Worm (Caenorhabditis elegans): Measurements from ENCODE around the gene arrd-26.

DNA sequence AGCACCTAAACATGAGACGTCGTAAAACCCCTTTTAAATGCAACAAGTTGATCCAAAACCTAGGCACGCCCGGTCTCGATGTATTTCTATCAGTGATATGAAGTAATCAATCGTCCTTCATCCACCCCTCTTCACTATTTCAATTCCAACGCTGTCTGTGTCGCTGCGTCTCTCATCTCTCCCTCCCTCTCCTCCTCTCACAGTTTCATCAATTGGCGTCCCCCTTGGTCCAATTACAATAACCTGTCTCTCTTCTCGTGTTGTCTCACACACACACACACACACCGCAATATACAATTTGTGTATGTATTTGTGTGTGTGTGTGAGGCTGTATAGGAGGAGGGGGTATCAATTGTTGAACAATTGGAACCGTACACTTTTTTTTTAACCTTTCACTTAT, 17.2 kb downstream of the arrd-26 start:
- no peak for TF ChIP-seq nhr-237 (tag; optimal IDR thresholded peaks at IDR 0.05)
- no peak for TF ChIP-seq unc-62 (GFP tag; optimal IDR thresholded peaks at IDR 0.05)
- TF ChIP-seq flh-1 (GFP tag; optimal IDR thresholded peaks at IDR 0.05): no peak
- TF ChIP-seq snpc-4 (tag; optimal IDR thresholded peaks at IDR 0.05): no peak
- TF ChIP-seq elt-3 (tag; optimal IDR thresholded peaks at IDR 0.05): no peak
- TF ChIP-seq mab-5 (tag; optimal IDR thresholded peaks at IDR 0.05): no peak
- TF ChIP-seq unc-39 (tag; optimal IDR thresholded peaks at IDR 0.05): no peak
- TF ChIP-seq mep-1 (tag; optimal IDR thresholded peaks at IDR 0.05): no peak
- no peak for TF ChIP-seq pha-4 (tag; optimal IDR thresholded peaks at IDR 0.05)
- no peak for TF ChIP-seq lsy-2 (tag; optimal IDR thresholded peaks at IDR 0.05)
- no peak for TF ChIP-seq ztf-11 (tag; optimal IDR thresholded peaks at IDR 0.05)
- no peak for TF ChIP-seq unc-120 (tag; optimal IDR thresholded peaks at IDR 0.05; ENCODE audit: poor library complexity, severe bottlenecking)
